Worm (Caenorhabditis elegans) whole organism, L3 larva: Measurements from ENCODE around the gene Y43F8C.9.

ENCODE experiments used
- lin-15B ChIP-seq: fragments of 150-350 bp; optimal IDR thresholded peaks from 2 replicates; lab custom pipeline; 2014; ENCODE audit warnings: missing biosample characterization, missing genetic modification characterization
- nhr-23 ChIP-seq: fragments of 150-350 bp; optimal IDR thresholded peaks from 2 replicates; lab custom pipeline; 2014; ENCODE audit warnings: missing biosample characterization, missing genetic modification reagents, missing genetic modification characterization
- nhr-76 ChIP-seq: fragments of 150-350 bp; sonication (generic microtip); optimal IDR thresholded peaks from 5 replicates; lab custom pipeline; 2014; ENCODE audit warnings: missing biosample characterization, missing genetic modification characterization

- TF ChIP-seq nhr-23 (tag; lab: Kevin White, UChicago) (no peak), lin-15B (tag; lab: Kevin White, UChicago) (no peak), nhr-76 (no peak)
Observed at ce11 chrV:19673298-19673903, 27.5 kb downstream of the Y43F8C.9 start.
